Worm (Caenorhabditis elegans) whole organism, L4/young adult: ENCODE results near the gene Y39F10C.3.

Source experiments
- W03F9.2 ChIP-seq: fragments of 150-350 bp; optimal IDR thresholded peaks from 2 replicates; lab custom pipeline; 2014; ENCODE audit warnings: missing biosample characterization, missing genetic modification characterization
- dao-5 ChIP-seq: sonication (generic microtip); optimal IDR thresholded peaks from 2 replicates; lab custom pipeline; 2016; ENCODE audit warnings: missing genotype, missing genetic modification characterization, moderate library complexity, missing compliant biosample characterization
- him-1 ChIP-seq: sonication (generic microtip); optimal IDR thresholded peaks from 2 replicates; lab custom pipeline; 2016; ENCODE audit warnings: missing genotype, missing genetic modification reagents, missing genetic modification characterization, missing compliant biosample characterization

Y39F10C.3 gene

DNA sequence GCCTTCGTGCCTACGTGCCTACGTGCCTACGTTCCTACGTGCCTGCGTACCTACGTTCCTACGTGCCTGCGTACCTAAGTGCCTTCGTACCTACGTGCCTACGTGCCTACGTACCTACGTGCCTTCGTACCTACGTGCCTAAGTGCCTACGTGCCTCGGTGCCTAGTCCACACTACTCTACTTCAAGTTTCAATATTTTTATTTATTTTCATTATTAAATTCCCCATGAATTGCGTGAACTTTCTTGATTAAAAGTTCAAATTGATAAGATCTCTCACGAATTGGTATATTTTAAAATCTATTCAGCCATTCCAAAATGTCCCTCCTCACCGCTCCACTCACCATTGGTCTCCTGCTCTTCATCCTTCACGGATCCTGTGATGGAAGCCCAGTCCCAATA, at the start of gene Y39F10C.3:
TSS of gene Y39F10C.3 (plus strand) at position 301 of the 400 bp plus-strand sequence.
- TF ChIP-seq dao-5, result no peak
- TF ChIP-seq W03F9.2 (tag; lab: Kevin White, UChicago), result no peak
- TF ChIP-seq him-1 (tag; lab: Kevin White, UChicago), result no peak

DNA sequence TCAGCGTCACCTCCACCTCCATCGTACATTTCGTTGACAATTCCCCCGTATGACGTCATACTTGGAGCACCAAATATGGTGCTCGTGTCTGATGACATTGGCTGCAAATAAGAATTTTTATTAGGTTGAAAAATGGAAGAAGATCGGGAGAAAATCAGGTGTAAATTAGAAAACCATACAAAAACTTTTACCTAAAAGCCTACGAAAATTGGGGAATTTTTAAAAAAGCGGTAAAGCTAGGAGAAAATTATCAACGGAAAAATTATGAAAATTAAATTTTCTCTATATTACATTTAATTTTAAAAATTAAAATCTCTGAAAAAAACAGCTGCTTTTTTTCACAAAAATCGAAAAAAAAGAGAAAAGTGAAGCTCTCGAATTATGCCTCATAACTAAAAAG, 49.8 kb upstream of the Y39F10C.3 start, which contains the start of gene T04B8.5:
TSS of gene T04B8.5 (minus strand) at position 101 of the 400 bp plus-strand sequence.
- TF ChIP-seq dao-5 (no peak), him-1 (tag; lab: Kevin White, UChicago) (no peak), W03F9.2 (tag; lab: Kevin White, UChicago) (no peak)

DNA sequence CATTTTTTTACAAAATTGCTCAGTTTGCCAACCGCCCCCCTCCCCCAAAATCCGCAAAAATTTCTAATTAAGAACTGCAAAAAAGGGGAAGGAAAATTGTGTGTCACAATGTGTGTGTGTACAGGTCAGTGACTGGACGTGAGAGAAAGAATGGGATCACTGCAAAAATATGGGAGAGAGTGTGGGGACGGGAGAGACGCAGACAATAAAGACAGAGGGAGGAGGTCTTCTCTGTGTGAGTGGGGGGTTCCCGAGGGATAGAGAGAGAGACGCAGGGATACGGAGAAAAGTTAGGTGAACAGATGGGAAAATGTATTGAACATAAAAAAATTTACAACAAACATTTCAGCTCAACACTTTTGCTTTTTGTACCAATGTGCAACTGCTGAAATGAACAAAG, 48.3 kb upstream of the Y39F10C.3 start:
- TF ChIP-seq him-1 (tag; lab: Kevin White, UChicago) (no peak), dao-5 (no peak), W03F9.2 (tag; lab: Kevin White, UChicago) (no peak)

DNA sequence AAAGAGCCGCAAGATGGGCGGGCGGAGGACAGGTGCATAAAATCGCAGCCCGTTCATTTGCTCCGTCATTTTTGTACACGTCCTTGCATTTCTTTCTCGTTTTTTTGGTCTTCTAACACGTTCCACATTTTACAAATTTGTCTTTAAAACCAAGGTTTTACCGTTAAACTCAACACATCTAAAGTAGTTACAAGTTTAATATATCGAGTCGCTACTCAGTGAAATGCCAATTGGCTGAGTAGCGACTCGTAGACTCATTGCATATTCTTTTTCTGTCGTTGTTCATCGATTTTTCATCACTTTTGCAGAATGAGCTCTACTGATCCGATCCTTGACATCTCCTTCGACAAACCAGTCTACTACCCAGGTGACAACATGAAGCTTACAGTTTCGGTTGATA, 47.0 kb upstream of the Y39F10C.3 start, which contains the start of gene arrd-1:
TSS of gene arrd-1 (plus strand) at position 301 of the 400 bp plus-strand sequence.
- no peak for TF ChIP-seq W03F9.2 (tag; lab: Kevin White, UChicago)
- no peak for TF ChIP-seq him-1 (tag; lab: Kevin White, UChicago)
- TF ChIP-seq dao-5, result no peak

DNA sequence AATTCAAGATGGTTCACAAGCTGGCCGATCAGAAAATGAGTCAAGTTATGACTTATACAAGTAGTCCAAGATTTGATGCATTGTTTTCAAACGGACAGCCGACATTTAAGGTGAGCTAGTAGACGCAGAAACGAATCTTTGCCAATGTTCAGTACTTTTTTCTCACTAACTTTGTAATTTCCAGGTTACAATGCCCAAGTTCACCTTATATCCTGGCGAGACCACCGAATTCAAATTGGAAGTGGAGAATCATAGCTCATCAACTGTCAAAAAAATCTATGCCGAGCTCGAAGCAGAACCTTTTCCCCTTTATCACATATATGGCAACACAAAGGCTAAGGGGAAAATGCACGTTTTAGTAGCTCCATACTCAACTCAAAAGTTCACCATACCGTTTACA, 46.3 kb upstream of the Y39F10C.3 start:
- TF ChIP-seq dao-5 (no peak), W03F9.2 (tag; lab: Kevin White, UChicago) (no peak), him-1 (tag; lab: Kevin White, UChicago) (no peak)

DNA sequence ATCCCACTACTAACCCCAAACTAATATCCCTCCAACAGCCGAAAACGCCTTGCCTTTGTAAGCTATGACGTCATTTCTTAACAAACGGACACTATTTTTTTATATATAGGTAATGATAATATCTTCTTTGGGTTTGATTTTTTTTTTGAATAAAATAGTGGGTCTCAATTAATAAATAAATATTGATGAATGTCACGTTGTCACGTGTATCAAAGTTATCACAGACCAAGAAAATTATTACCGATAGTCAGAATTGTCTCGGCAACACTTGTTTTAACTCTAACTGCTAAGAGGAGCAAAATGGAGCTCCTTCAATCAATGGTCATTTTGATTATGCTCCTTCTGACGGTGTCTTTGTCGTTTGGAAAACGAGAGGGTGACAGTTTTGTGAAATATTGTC, 40.2 kb upstream of the Y39F10C.3 start, which contains the start of gene T04B8.1:
TSS of gene T04B8.1 (plus strand) at position 301 of the 400 bp plus-strand sequence.
- TF ChIP-seq him-1 (tag; lab: Kevin White, UChicago) (no peak), dao-5 (no peak), W03F9.2 (tag; lab: Kevin White, UChicago) (no peak)

DNA sequence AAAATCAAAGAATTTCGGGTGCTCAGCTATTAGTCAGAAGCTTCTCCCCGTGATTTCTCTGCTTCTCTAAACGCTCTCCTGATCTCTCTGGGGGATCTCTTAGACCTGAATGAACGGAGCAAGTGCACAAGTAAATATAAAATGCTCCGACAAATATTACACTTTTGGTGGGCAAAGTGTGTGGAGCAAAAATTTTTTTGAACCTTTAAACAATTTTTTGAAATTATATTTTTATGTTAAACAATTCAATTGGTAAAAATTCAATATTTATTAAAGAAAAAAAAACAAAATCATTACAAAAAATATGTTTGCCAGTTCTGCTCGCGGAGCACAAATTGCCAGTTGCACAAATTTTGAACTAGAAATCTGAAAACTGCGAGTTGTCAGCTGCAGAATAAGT, 34.7 kb upstream of the Y39F10C.3 start, which contains the start of gene K07E8.6:
TSS of gene K07E8.6 (minus strand) at position 101 of the 400 bp plus-strand sequence.
- TF ChIP-seq W03F9.2 (tag; lab: Kevin White, UChicago), result no peak

DNA sequence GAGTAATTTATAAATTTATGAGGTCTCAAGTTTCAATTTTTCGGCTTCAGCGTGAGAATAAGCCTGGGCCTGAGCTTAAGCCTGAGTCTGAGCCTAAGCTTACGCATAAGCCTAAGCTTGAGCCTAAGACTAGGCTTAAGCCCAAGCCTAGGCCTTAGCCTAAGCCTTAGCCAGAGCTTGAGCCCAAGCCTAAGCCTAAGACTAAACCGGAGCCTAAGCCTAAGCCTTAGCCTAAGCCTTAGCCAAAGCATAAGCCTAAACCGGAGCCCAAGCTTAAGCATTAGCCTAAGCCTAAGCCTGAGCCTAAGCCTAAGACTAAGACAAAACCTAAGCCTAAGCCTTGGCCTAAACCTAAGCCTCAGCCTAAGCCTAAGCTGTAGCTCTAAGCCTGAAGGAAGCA, 30.5 kb upstream of the Y39F10C.3 start:
- TF ChIP-seq him-1 (tag; lab: Kevin White, UChicago), result no peak
- no peak for TF ChIP-seq W03F9.2 (tag; lab: Kevin White, UChicago)
- TF ChIP-seq dao-5, result no peak

DNA sequence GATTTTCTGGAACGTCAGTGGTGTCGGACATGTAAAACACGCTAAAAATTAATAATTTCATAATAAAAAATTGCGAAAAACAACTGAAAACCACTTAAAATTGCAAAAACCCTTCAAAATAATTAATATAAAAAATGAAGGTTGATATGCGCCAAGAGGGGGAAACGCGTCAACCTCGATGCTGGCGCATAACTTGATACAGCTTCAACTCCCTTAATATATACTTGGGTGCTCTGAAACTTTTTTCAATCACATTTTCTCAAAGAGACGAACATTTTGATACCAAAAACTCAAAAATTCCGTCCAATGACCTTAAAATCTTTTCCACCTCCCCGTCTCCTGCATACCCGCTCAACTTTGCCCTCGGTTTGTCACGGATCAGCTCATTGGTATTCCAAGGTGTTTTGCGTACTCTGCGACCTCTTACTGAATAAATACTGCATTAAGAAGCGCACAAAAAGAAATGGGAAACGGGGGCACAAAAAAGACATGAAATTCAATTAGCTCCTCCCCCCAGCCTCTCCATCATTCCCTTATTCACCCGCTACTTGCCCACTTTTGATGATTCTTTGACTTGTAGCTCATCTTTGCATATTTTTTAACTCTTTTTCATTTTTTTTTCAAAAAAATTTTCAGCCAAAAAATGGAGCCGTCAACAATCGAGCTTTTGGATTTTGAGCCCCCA, 23.8 kb upstream of the Y39F10C.3 start, which contains the start of the genes K07E8.7 and frpr-14:
TSS of gene K07E8.7 (minus strand) at position 47 of the 685 bp plus-strand sequence.
TSS of gene frpr-14 (plus strand) at position 635 of the 685 bp plus-strand sequence.
- TF ChIP-seq him-1 (tag; lab: Kevin White, UChicago) (no peak), W03F9.2 (tag; lab: Kevin White, UChicago) (no peak)

DNA sequence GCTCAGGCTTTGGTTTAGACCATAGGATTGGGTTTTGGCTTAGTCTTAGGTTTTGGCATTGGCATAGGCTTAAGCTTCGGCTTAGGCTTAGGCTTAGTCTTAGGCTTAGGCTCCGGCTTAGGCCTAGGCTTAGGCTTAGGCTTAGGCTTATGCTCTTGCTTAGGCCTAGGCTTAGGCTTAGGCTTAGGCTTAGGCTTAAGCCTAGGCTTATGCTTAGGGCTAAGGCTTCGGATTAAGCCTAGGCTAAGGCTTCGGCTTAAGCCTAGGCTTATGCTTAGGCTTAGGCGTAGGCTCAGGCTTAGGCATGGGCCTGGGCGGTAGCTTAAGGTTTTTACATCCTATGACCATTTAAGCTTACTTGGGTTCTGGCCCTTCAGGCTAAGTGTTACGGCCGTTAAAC, 22.9 kb upstream of the Y39F10C.3 start:
- no peak for TF ChIP-seq him-1 (tag; lab: Kevin White, UChicago)
- no peak for TF ChIP-seq dao-5
- no peak for TF ChIP-seq W03F9.2 (tag; lab: Kevin White, UChicago)

DNA sequence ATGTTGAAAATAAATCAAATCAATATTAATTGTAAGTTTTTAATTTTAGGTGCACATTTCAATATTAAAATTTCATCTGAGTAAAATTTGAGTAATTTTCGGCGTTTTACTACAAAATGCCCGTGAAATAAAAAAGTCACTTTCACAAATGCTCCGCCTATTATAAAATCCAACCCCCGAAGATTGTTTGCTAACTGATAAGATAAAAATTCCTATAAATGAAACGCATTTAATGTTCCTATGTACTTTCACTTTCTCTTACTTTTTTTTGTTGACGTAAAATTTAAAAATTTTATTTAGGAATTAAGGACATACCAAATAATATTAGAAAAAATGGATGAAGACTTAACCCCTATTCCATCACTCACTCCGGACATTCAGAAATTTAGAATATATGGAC, 15.8 kb upstream of the Y39F10C.3 start, which contains the start of gene sdz-24:
TSS of gene sdz-24 (plus strand) at position 301 of the 400 bp plus-strand sequence.
- TF ChIP-seq W03F9.2 (tag; lab: Kevin White, UChicago) (no peak), him-1 (tag; lab: Kevin White, UChicago) (no peak), dao-5 (no peak)

DNA sequence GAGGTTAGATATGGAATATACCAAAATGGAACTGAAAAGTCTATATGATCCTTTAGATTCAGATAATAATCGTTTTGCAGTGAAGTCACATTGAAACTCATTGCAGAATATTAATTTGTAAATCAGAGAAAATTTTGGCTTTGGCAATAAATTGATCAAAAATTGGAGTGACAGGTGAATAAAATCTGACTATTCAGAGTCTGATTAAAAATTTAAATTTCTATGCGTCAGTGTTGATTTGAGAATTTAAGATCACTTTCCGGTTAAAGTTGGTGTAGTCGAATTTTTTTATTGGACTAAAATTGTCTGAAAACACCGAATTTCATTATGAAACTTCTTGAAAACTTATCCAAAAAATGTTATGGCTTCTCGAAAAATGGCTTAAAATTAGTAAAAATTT, 12.5 kb upstream of the Y39F10C.3 start, which contains the start of gene sri-45:
TSS of gene sri-45 (minus strand) at position 101 of the 400 bp plus-strand sequence.
- TF ChIP-seq W03F9.2 (tag; lab: Kevin White, UChicago), result no peak

DNA sequence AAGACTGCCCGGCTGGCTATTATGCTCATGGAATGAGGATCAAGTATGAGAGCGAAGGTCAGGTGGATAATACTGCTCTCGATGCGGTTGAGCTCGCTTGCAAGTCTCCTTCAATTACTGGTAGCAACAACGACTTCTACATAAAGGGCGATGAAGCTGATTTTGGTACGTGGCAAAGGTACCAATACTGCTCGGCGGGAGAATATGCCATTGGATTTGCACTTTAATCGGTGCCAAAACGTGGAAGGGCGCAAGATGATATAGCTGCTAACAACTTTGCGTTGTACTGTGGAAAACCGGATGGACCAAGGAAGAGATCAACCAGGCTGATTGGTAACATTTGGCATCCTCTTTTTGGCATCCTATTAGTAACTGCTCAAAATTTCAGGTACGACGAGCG, 6.4 kb upstream of the Y39F10C.3 start:
- TF ChIP-seq him-1 (tag; lab: Kevin White, UChicago) (no peak), W03F9.2 (tag; lab: Kevin White, UChicago) (no peak), dao-5 (no peak)

DNA sequence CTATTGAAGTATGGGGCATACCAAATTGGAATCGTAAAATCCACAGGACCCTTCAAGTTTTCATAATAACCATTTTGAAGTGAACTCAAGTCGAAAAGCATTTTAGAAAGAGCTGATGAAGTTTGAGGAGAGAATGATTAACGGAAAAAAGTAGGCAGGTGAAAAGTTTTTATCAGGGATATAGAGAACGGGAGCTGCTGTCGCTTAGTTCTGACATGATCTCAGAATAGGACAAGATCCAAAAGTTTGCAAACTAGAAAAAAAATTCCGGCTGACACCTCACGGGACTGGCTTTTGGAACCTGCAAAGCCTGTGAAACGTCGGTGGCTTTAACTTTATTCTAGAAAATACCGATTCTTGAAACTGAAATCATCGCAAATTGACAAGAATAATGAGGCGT, 3.2 kb upstream of the Y39F10C.3 start, which contains the start of gene sri-46:
TSS of gene sri-46 (minus strand) at position 101 of the 400 bp plus-strand sequence.
- TF ChIP-seq dao-5 (no peak), W03F9.2 (tag; lab: Kevin White, UChicago) (no peak), him-1 (tag; lab: Kevin White, UChicago) (no peak)
